Fruit fly (Drosophila melanogaster): Measurements from ENCODE around the gene CG4669.
A peak's percentile ranks its signal among the peaks of the same experiment; 100 is the strongest.

Gene CG4669

dm6 chr3L:5248863-5249262, 14.6 kb downstream of the CG4669 start:
- TF ChIP-seq Hr78 (GFP tag; optimal IDR thresholded peaks at IDR 0.05) (no peak), CrebA (GFP tag; optimal IDR thresholded peaks at IDR 0.05; ENCODE audit: borderline replicate concordance) (no peak), fru (GFP tag; optimal IDR thresholded peaks at IDR 0.05) (peak; percentile 51), Sp1 (GFP tag; optimal IDR thresholded peaks at IDR 0.05) (peak; percentile 52), pan (optimal IDR thresholded peaks at IDR 0.05) (no peak), dl (GFP tag; optimal IDR thresholded peaks at IDR 0.05; ENCODE audit: insufficient read depth in 1 of 2, partially characterized antibody in 2 of 2) (no peak), Dfd (GFP tag; optimal IDR thresholded peaks at IDR 0.05) (no peak), jim (GFP tag; optimal IDR thresholded peaks at IDR 0.05) (no peak), psq (GFP tag; optimal IDR thresholded peaks at IDR 0.05) (peak; percentile 78), sv (GFP tag; optimal IDR thresholded peaks at IDR 0.05) (no peak), dmrt93B (GFP tag; optimal IDR thresholded peaks at IDR 0.05) (peak; percentile 54), brk (GFP tag; optimal IDR thresholded peaks at IDR 0.05) (no peak), Vsx2 (GFP tag; optimal IDR thresholded peaks at IDR 0.05; ENCODE audit: partially characterized antibody) (no peak), Hr83 (GFP tag; optimal IDR thresholded peaks at IDR 0.05; ENCODE audit: poor library complexity, severe bottlenecking) (no peak), Jra (GFP tag; optimal IDR thresholded peaks at IDR 0.05) (no peak), woc (GFP tag; optimal IDR thresholded peaks at IDR 0.05) (peak; percentile 79), h (GFP tag; optimal IDR thresholded peaks at IDR 0.05) (peak; percentile 83), foxo (GFP tag; optimal IDR thresholded peaks at IDR 0.05) (peak in 1 of 2 experiments; percentile 62), Myc (optimal IDR thresholded peaks at IDR 0.05) (no peak), dsf (GFP tag; optimal IDR thresholded peaks at IDR 0.05; ENCODE audit: borderline replicate concordance) (no peak), Abd-B (GFP tag; optimal IDR thresholded peaks at IDR 0.05) (no peak), OdsH (GFP tag; optimal IDR thresholded peaks at IDR 0.05) (peak; percentile 72), HLH106 (tag; optimal IDR thresholded peaks at IDR 0.05) (peak; percentile 70), usp (GFP tag; optimal IDR thresholded peaks at IDR 0.05) (no peak), rgr (GFP tag; optimal IDR thresholded peaks at IDR 0.05) (peak; percentile 71), Mio (GFP tag; optimal IDR thresholded peaks at IDR 0.05) (no peak), CG9705 (GFP tag; optimal IDR thresholded peaks at IDR 0.05) (peak; percentile 46), Dif (GFP tag; optimal IDR thresholded peaks at IDR 0.05; ENCODE audit: partially characterized antibody) (no peak), ey (GFP tag; optimal IDR thresholded peaks at IDR 0.05) (peak; percentile 77), br (GFP tag; optimal IDR thresholded peaks at IDR 0.05) (peak; percentile 40), GATAd (GFP tag; optimal IDR thresholded peaks at IDR 0.05) (no peak), lola (GFP tag; optimal IDR thresholded peaks at IDR 0.05) (no peak), sage (GFP tag; optimal IDR thresholded peaks at IDR 0.05) (peak; percentile 5), CG32264 (GFP tag; optimal IDR thresholded peaks at IDR 0.05) (peak; percentile 47), tai (GFP tag; optimal IDR thresholded peaks at IDR 0.05) (no peak), Rel (GFP tag; optimal IDR thresholded peaks at IDR 0.05) (no peak), Rel (tag; optimal IDR thresholded peaks at IDR 0.05) (no peak), Hnf4 (GFP tag; optimal IDR thresholded peaks at IDR 0.05) (peak; percentile 11)

DNA sequence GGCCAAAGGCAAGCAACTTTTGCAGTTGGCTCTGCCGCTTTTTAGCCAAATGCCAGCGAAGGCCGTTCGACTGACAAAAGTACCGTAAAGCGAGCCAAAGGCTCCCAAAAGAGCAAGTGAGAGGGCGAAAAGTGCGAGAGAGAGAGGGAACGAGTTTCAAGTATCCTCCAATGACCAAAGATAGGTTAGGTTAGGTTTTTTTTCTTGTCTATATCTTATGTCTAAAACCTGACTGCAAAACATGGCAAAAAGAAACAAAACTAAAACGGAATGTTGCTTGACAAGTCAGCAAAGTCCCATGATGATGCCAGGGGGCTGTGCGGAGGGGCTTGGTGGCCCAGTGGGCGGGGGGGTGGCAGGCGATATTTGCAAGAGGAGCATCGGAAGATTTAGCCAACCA, 17.1 kb downstream of the CG4669 start:
- no peak for TF ChIP-seq Hnf4 (GFP tag; optimal IDR thresholded peaks at IDR 0.05)
- no peak for TF ChIP-seq sv (GFP tag; optimal IDR thresholded peaks at IDR 0.05)
- TF ChIP-seq Vsx2 (GFP tag; optimal IDR thresholded peaks at IDR 0.05; ENCODE audit: partially characterized antibody): no peak
- no peak for TF ChIP-seq Abd-B (GFP tag; optimal IDR thresholded peaks at IDR 0.05)
- TF ChIP-seq foxo (GFP tag; optimal IDR thresholded peaks at IDR 0.05): no peak

DNA sequence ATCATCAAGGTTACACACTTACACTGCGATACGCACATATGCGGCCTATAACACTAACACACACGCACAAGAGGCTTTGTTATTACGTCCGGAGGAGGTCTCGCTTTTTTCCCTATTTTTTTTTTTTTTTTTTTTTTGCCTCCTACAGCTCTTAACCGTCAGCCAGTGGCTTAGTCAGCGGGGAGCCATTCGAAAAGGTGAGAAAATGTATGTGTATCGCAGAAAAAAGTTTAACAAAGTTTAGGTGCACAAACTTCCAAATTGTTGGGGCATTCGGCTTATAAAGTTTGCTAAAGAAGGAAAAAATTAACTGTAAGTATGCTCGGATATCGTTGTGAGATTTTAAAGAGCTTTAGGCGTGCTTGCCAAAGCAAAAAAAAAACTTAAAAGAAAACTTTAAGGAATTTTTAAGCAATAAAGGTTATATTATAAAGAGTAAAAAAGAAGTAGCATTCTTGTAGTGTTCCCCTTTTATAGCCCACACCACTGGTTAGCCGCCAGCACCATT, 18.3 kb downstream of the CG4669 start:
- TF ChIP-seq CG9705 (GFP tag; optimal IDR thresholded peaks at IDR 0.05) (no peak), Abd-B (GFP tag; optimal IDR thresholded peaks at IDR 0.05) (no peak), brk (GFP tag; optimal IDR thresholded peaks at IDR 0.05) (no peak), Hr83 (GFP tag; optimal IDR thresholded peaks at IDR 0.05; ENCODE audit: poor library complexity, severe bottlenecking) (no peak), lola (GFP tag; optimal IDR thresholded peaks at IDR 0.05) (no peak), Jra (GFP tag; optimal IDR thresholded peaks at IDR 0.05) (no peak), Dfd (GFP tag; optimal IDR thresholded peaks at IDR 0.05) (no peak), Dif (GFP tag; optimal IDR thresholded peaks at IDR 0.05; ENCODE audit: partially characterized antibody) (no peak), psq (GFP tag; optimal IDR thresholded peaks at IDR 0.05) (no peak), usp (GFP tag; optimal IDR thresholded peaks at IDR 0.05) (no peak), ey (GFP tag; optimal IDR thresholded peaks at IDR 0.05) (no peak), Hr78 (GFP tag; optimal IDR thresholded peaks at IDR 0.05) (no peak), HLH106 (tag; optimal IDR thresholded peaks at IDR 0.05) (no peak)

Data from whole organism, wandering third instar larva.